Worm (Caenorhabditis elegans) whole organism, late embryonic: ENCODE measurements around the gene sax-2.

Source experiments
- dve-1 ChIP-seq: sonication (generic microtip); optimal IDR thresholded peaks from 2 replicates; lab custom pipeline; 2017; ENCODE audit warnings: antibody characterized with exemption, mild to moderate bottlenecking, missing genetic modification characterization, missing compliant biosample characterization
- hlh-30 ChIP-seq: sonication (generic microtip); optimal IDR thresholded peaks from 2 replicates; lab custom pipeline; 2017; ENCODE audit warnings: antibody characterized with exemption, missing genetic modification characterization, missing compliant biosample characterization; ENCODE audit not compliant: insufficient read depth
- nhr-11 ChIP-seq: fragments of 150-350 bp; optimal IDR thresholded peaks from 2 replicates; lab custom pipeline; 2014; ENCODE audit warnings: missing biosample characterization, missing genetic modification characterization
- syd-9 ChIP-seq: sonication (generic microtip); optimal IDR thresholded peaks from 2 replicates; lab custom pipeline; 2016; ENCODE audit warnings: mild to moderate bottlenecking, missing genetic modification characterization, moderate library complexity, missing compliant biosample characterization

DNA sequence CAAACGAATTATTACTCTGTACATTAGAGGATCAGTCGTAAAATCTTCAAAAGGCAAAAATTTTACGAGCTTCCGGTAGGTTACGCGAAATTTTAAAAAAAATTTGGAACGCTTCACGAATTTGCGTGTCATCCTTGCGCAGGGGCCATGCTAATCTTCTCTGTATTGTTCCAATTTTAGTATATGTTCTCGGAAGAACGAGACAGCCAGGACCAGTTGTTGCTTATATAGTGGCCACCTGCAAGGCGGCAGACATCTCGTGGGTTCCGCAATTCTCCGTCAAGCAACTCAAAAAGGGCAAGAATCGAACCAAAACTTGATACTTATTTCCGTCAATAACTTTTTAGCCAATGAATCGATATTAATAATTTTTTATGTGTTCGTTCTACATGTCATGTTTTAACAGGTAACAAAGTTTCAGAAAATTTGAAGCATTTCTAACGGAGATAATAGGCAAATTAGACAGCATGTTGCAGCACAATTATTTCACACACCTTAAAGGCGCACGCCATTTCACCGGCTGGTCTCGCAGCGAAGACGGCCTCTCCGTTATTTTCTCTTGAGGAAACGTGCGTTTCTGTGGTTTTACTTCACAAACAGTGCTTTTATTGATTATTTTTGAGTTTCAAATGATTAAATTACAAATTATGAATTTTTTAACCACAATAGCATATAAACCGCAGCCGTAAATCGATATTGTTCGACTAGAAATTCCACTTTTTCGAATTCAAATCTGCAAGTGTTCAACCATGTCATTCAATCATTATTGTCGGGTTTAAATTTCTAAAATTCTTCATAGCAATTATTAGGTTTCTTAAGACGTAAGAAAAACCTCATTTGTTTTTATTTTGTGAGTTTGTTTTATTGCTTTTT is 28.6 kb upstream of the sax-2 start:
- TF ChIP-seq hlh-30 (tag; lab: Kevin White, UChicago) (no peak), syd-9 (tag; lab: Kevin White, UChicago) (no peak), nhr-11 (tag; lab: Kevin White, UChicago) (no peak), dve-1 (tag; lab: Kevin White, UChicago) (peak; percentile 53)
